Worm (Caenorhabditis elegans) whole organism, early embryonic: Measurements from ENCODE around the gene egl-46.

ENCODE experiments used
- aly-1 ChIP-seq: sonication (generic microtip); optimal IDR thresholded peaks from 2 replicates; lab custom pipeline; 2016; ENCODE audit warnings: missing genetic modification characterization, missing compliant biosample characterization
- ama-1 ChIP-seq: fragments of 150-350 bp; optimal IDR thresholded peaks from 2 replicates; lab custom pipeline; 2014
- ceh-13 ChIP-seq: fragments of 200-800 bp; sonication (Bioruptor generic); optimal IDR thresholded peaks from 2 replicates; lab custom pipeline; 2018; ENCODE audit warnings: mild to moderate bottlenecking, missing genetic modification characterization, missing compliant biosample characterization
- pes-1 ChIP-seq: fragments of 200-800 bp; sonication (Bioruptor generic); IDR thresholded peaks from 2 replicates; pipeline ENCODE4 v1.3.6; 2022; ENCODE audit warnings: missing genetic modification reagents, missing genetic modification characterization, missing compliant biosample characterization
- scrt-1 ChIP-seq: fragments of 200-800 bp; sonication (Bioruptor generic); IDR thresholded peaks from 2 replicates; pipeline ENCODE4 v1.3.6; 2022; ENCODE audit warnings: missing genetic modification characterization, missing compliant biosample characterization

DNA sequence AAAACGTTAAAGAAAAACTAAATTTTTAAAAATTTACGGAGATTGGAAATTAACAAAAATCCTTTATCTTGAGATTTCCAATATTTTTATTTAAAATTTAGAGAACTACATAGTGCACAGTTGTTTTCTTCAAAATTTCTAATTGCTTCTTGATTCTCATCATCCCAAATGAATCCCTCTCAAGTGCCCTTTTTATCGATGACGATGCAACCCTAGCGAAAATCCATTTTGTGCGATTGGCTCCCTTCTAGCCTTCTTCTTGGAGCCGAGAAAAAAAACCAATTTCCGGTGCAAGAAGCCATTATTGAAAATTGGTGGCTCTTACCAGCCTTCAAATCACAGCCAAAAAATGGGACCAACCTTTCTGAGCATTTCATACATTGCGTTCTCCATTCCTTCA lies 18.9 kb downstream of the egl-46 start:
- no peak for TF ChIP-seq ama-1 (lab: Kevin White, UChicago)
- TF ChIP-seq ceh-13 (GFP tag; lab: Kevin White, UChicago) = no peak
- TF ChIP-seq pes-1 (GFP tag; lab: Robert Waterston, UW) = no peak
- no peak for TF ChIP-seq aly-1 (tag; lab: Kevin White, UChicago)
- no peak for TF ChIP-seq scrt-1
